Fruit fly (Drosophila melanogaster): ENCODE results near the gene Tango6.

dm6 chr2L:19002468-19002867, 33.6 kb downstream of the Tango6 start:
- TF ChIP-seq Ets98B (GFP tag; IDR thresholded peaks at IDR 0.05) (no peak), rn (GFP tag; IDR thresholded peaks at IDR 0.05) (no peak), CG34367 (tag; optimal IDR thresholded peaks at IDR 0.05) (no peak), gl (tag; optimal IDR thresholded peaks at IDR 0.05) (no peak), CG14655 (GFP tag; optimal IDR thresholded peaks at IDR 0.05) (no peak), EcR (GFP tag; optimal IDR thresholded peaks at IDR 0.05) (no peak), CG9948 (tag; optimal IDR thresholded peaks at IDR 0.05) (no peak), fd96Ca (GFP tag; IDR thresholded peaks at IDR 0.05) (no peak)

Data from whole organism, pupa.